Fruit fly (Drosophila melanogaster): ENCODE measurements around the gene CG32091.

Gene CG32091

dm6 chr3L:11609153-11609809 is 21.9 kb upstream of the CG32091 start, which contains the start of gene Duba (continued):
- no peak for TF ChIP-seq bsh (GFP tag; optimal IDR thresholded peaks at IDR 0.05)
- TF ChIP-seq gce (GFP tag; IDR thresholded peaks at IDR 0.05): no peak
- peak; percentile 15; the same call in 1 of the 2 replicates for TF ChIP-seq CG13287 (GFP tag; IDR thresholded peaks at IDR 0.05; ENCODE audit: partially characterized antibody)
- peak; percentile 59; the same call in 1 of the 2 replicates for TF ChIP-seq CG1024 (GFP tag; IDR thresholded peaks at IDR 0.05)
- no peak for TF ChIP-seq Kr (GFP tag; optimal IDR thresholded peaks at IDR 0.05)
- no peak for TF ChIP-seq Hsf (GFP tag; optimal IDR thresholded peaks at IDR 0.05)
- TF ChIP-seq Abd-B (GFP tag; optimal IDR thresholded peaks at IDR 0.05): peak; percentile 47
- peak; percentile 42; the same call in 1 of the 2 replicates for TF ChIP-seq slbo (GFP tag; IDR thresholded peaks at IDR 0.05)
- no peak for TF ChIP-seq ara (GFP tag; IDR thresholded peaks at IDR 0.05)
- no peak for TF ChIP-seq CG6813 (GFP tag; optimal IDR thresholded peaks at IDR 0.05)
- TF ChIP-seq CG9797 (GFP tag; optimal IDR thresholded peaks at IDR 0.05): peak; percentile 55
- TF ChIP-seq CG2116 (GFP tag; optimal IDR thresholded peaks at IDR 0.05): peak; percentile 89
- peak; percentile 14; the same call in 1 of the 4 replicates for TF ChIP-seq Gug (GFP tag; IDR thresholded peaks at IDR 0.05)
- TF ChIP-seq CG8089 (GFP tag; optimal IDR thresholded peaks at IDR 0.05): no peak
- TF ChIP-seq her (GFP tag; optimal IDR thresholded peaks at IDR 0.05): no peak
- no peak for TF ChIP-seq CG4360 (GFP tag; IDR thresholded peaks at IDR 0.05)
- TF ChIP-seq CoRest (tag; optimal IDR thresholded peaks at IDR 0.05): peak; percentile 51
- TF ChIP-seq phol (tag; optimal IDR thresholded peaks at IDR 0.05): peak; percentile 47
- TF ChIP-seq D (optimal IDR thresholded peaks at IDR 0.05): no peak
- TF ChIP-seq D (GFP tag; optimal IDR thresholded peaks at IDR 0.05): no peak
- peak; percentile 87 for TF ChIP-seq sens (GFP tag)
- peak; percentile 29; the same call in 1 of the 3 replicates for TF ChIP-seq CG6791 (GFP tag; IDR thresholded peaks at IDR 0.05; ENCODE audit: partially characterized antibody)
- TF ChIP-seq sima (GFP tag; optimal IDR thresholded peaks at IDR 0.05): no peak
- TF ChIP-seq vvl (GFP tag; IDR thresholded peaks at IDR 0.05): peak; percentile 41; the same call in 1 of the 2 replicates
- no peak for TF ChIP-seq dm (GFP tag; optimal IDR thresholded peaks at IDR 0.05)
- peak; percentile 84 for TF ChIP-seq CG7357 (GFP tag; IDR thresholded peaks at IDR 0.05)
- TF ChIP-seq inv (GFP tag; IDR thresholded peaks at IDR 0.05; ENCODE audit: partially characterized antibody): no peak
- no peak for TF ChIP-seq CG11398 (GFP tag; optimal IDR thresholded peaks at IDR 0.05)
- TF ChIP-seq psq (GFP tag; optimal IDR thresholded peaks at IDR 0.05): no peak
- peak; percentile 95 for TF ChIP-seq CG30020 (tag; optimal IDR thresholded peaks at IDR 0.05)
- no peak for TF ChIP-seq CG6175 (GFP tag; IDR thresholded peaks at IDR 0.05)
- no peak for TF ChIP-seq CG10565 (GFP tag; optimal IDR thresholded peaks at IDR 0.05)
- peak; percentile 27; the same call in 1 of the 2 replicates for TF ChIP-seq Ptx1 (GFP tag; IDR thresholded peaks at IDR 0.05)
- no peak for TF ChIP-seq Hey (tag; optimal IDR thresholded peaks at IDR 0.05)
- no peak for TF ChIP-seq bigmax (GFP tag; optimal IDR thresholded peaks at IDR 0.05)
- no peak for TF ChIP-seq schlank (tag; optimal IDR thresholded peaks at IDR 0.05)
- TF ChIP-seq CG17361 (GFP tag; IDR thresholded peaks at IDR 0.05): no peak; the same call in 2 of the 3 replicates
- TF ChIP-seq sisA (GFP tag; IDR thresholded peaks at IDR 0.05): no peak
- TF ChIP-seq Opbp (GFP tag; IDR thresholded peaks at IDR 0.05; ENCODE audit: partially characterized antibody): 0 out of 3 replicates have a peak, but pooled peaks have one; percentile 28
- no peak for TF ChIP-seq CG1832 (GFP tag; optimal IDR thresholded peaks at IDR 0.05)
- no peak for TF ChIP-seq tgo (GFP tag; IDR thresholded peaks at IDR 0.05)
- TF ChIP-seq bab2 (GFP tag; optimal IDR thresholded peaks at IDR 0.05): no peak
- no peak for TF ChIP-seq CG17829 (tag; optimal IDR thresholded peaks at IDR 0.05)
- TF ChIP-seq Dp (GFP tag; optimal IDR thresholded peaks at IDR 0.05): peak; percentile 1
- TF ChIP-seq hb (GFP tag; IDR thresholded peaks at IDR 0.05; ENCODE audit: partially characterized antibody): no peak
- peak; percentile 40 for TF ChIP-seq Myb (GFP tag; optimal IDR thresholded peaks at IDR 0.05)
- no peak for TF ChIP-seq lola (GFP tag; optimal IDR thresholded peaks at IDR 0.05)
- no peak for TF ChIP-seq Lpt (GFP tag; optimal IDR thresholded peaks at IDR 0.05)
- no peak for TF ChIP-seq Chrac-16 (GFP tag; optimal IDR thresholded peaks at IDR 0.05)
- TF ChIP-seq pb (GFP tag; optimal IDR thresholded peaks at IDR 0.05): no peak
